Fruit fly (Drosophila melanogaster) S2 (cell line): ENCODE data around the gene hep.

Source experiments
- CG8478 ChIP-seq: fragments of >200 bp; optimal IDR thresholded peaks from 2 replicates; lab custom pipeline; 2018
- CTCF ChIP-seq, 2 experiments: fragments of >200 bp; optimal IDR thresholded peaks; 2 replicates each; lab custom pipeline; 2018

dm6 chrX:13108144-13108824 lies 18.1 kb upstream of the hep start, which contains the start of gene Fer3HCH:
- TF ChIP-seq CTCF (optimal IDR thresholded peaks at IDR 0.05; lab: Kevin White, UChicago) (no peak), CG8478 (no peak)
